Worm (Caenorhabditis elegans) whole organism, late embryonic: Measurements from ENCODE around the gene T28C6.10.

ENCODE experiments used
- dmd-4 ChIP-seq: sonication (generic microtip); optimal IDR thresholded peaks from 2 replicates; lab custom pipeline; 2016; ENCODE audit warnings: borderline replicate concordance, missing genetic modification characterization, missing compliant biosample characterization
- fax-1 ChIP-seq: sonication (generic microtip); optimal IDR thresholded peaks from 2 replicates; lab custom pipeline; 2016; ENCODE audit warnings: missing genotype, missing genetic modification characterization, missing compliant biosample characterization

- TF ChIP-seq dmd-4 (tag; lab: Kevin White, UChicago), result no peak
- no peak for TF ChIP-seq fax-1 (tag; lab: Kevin White, UChicago)
These were observed 27.6 kb upstream of the T28C6.10 start, which contains the start of gene sru-35 for ce11 chrIV:8790144-8790543.
